Worm (Caenorhabditis elegans): ENCODE data around the gene K08D12.4.

Gene K08D12.4

ce11 chrIV:1709695-1710315, 2.7 kb downstream of the K08D12.4 start, which contains the start of the genes pbs-1 and K08D12.3:
TSS of gene pbs-1 (minus strand) at chrIV:1709745.
TSS of gene K08D12.3 (plus strand) at chrIV:1710265.
- peak; percentile 22 for TF ChIP-seq ces-1 (GFP tag; optimal IDR thresholded peaks at IDR 0.05)
- peak; percentile 55 for TF ChIP-seq mep-1 (tag; optimal IDR thresholded peaks at IDR 0.05)
- TF ChIP-seq mab-5 (tag; optimal IDR thresholded peaks at IDR 0.05) = no peak
- no peak for TF ChIP-seq sptf-1 (tag; optimal IDR thresholded peaks at IDR 0.05)
- TF ChIP-seq drap-1 (GFP tag; optimal IDR thresholded peaks at IDR 0.05) = no peak
- TF ChIP-seq nhr-237 (tag; optimal IDR thresholded peaks at IDR 0.05) = peak; percentile 30
- TF ChIP-seq lin-13 (tag; optimal IDR thresholded peaks at IDR 0.05) = peak; percentile 88
- peak; percentile 72 for TF ChIP-seq lsy-2 (tag; optimal IDR thresholded peaks at IDR 0.05)
- TF ChIP-seq zip-8 (tag; optimal IDR thresholded peaks at IDR 0.05) = no peak
- TF ChIP-seq ceh-39 (tag; optimal IDR thresholded peaks at IDR 0.05) = peak; percentile 49
- peak; percentile 64 for TF ChIP-seq pha-4 (tag; optimal IDR thresholded peaks at IDR 0.05)

- no peak for TF ChIP-seq ceh-39 (tag; optimal IDR thresholded peaks at IDR 0.05)
- TF ChIP-seq ces-1 (GFP tag; optimal IDR thresholded peaks at IDR 0.05) = no peak
- TF ChIP-seq nhr-237 (tag; optimal IDR thresholded peaks at IDR 0.05) = no peak
- TF ChIP-seq bed-3 (GFP tag; optimal IDR thresholded peaks at IDR 0.05) = no peak
- TF ChIP-seq nhr-28 (tag; optimal IDR thresholded peaks at IDR 0.05) = no peak
- TF ChIP-seq ham-2 (GFP tag; optimal IDR thresholded peaks at IDR 0.05) = no peak
- no peak for TF ChIP-seq nhr-2 (tag; optimal IDR thresholded peaks at IDR 0.05)
- no peak for TF ChIP-seq drap-1 (GFP tag; optimal IDR thresholded peaks at IDR 0.05)
- no peak for TF ChIP-seq mab-5 (tag; optimal IDR thresholded peaks at IDR 0.05)
- no peak for TF ChIP-seq nhr-76 (tag; optimal IDR thresholded peaks at IDR 0.05)
- TF ChIP-seq sem-2 (GFP tag; optimal IDR thresholded peaks at IDR 0.05) = no peak
- no peak for TF ChIP-seq hlh-1 (tag; optimal IDR thresholded peaks at IDR 0.05)
- TF ChIP-seq elt-1 (tag; optimal IDR thresholded peaks at IDR 0.05; ENCODE audit: borderline replicate concordance, insufficient read depth) = no peak
- no peak for TF ChIP-seq mls-2 (tag; optimal IDR thresholded peaks at IDR 0.05)
- TF ChIP-seq ceh-83 (GFP tag; optimal IDR thresholded peaks at IDR 0.05) = no peak
- TF ChIP-seq cnd-1 (tag; optimal IDR thresholded peaks at IDR 0.05) = no peak
- TF ChIP-seq ztf-11 (tag; optimal IDR thresholded peaks at IDR 0.05) = no peak
These were observed 3.4 kb downstream of the K08D12.4 start for ce11 chrIV:1710535-1710934.

ce11 chrIV:1711029-1711489, 4.0 kb downstream of the K08D12.4 start, which contains the start of gene rpi-2:
TSS of gene rpi-2 (plus strand) at chrIV:1711262.
- TF ChIP-seq ceh-43 (GFP tag; optimal IDR thresholded peaks at IDR 0.05) = no peak
- TF ChIP-seq lin-13 (tag; optimal IDR thresholded peaks at IDR 0.05) = no peak
- TF ChIP-seq sptf-1 (tag; optimal IDR thresholded peaks at IDR 0.05) = no peak
- no peak for TF ChIP-seq cnd-1 (tag; optimal IDR thresholded peaks at IDR 0.05)
- no peak for TF ChIP-seq M03D4.4 (tag; optimal IDR thresholded peaks at IDR 0.05)
- no peak for TF ChIP-seq lin-32 (GFP tag; optimal IDR thresholded peaks at IDR 0.05)
- no peak for TF ChIP-seq zip-8 (tag; optimal IDR thresholded peaks at IDR 0.05)
- no peak for TF ChIP-seq nhr-12 (tag; optimal IDR thresholded peaks at IDR 0.05)

- TF ChIP-seq hlh-1 (tag; optimal IDR thresholded peaks at IDR 0.05) (no peak), nhr-28 (tag; optimal IDR thresholded peaks at IDR 0.05) (no peak), ham-2 (GFP tag; optimal IDR thresholded peaks at IDR 0.05) (no peak), sem-2 (GFP tag; optimal IDR thresholded peaks at IDR 0.05) (no peak), ceh-83 (GFP tag; optimal IDR thresholded peaks at IDR 0.05) (no peak), elt-1 (tag; optimal IDR thresholded peaks at IDR 0.05; ENCODE audit: borderline replicate concordance, insufficient read depth) (no peak), nhr-2 (tag; optimal IDR thresholded peaks at IDR 0.05) (no peak), ces-1 (GFP tag; optimal IDR thresholded peaks at IDR 0.05) (no peak), nhr-76 (tag; optimal IDR thresholded peaks at IDR 0.05) (no peak), ceh-43 (GFP tag; optimal IDR thresholded peaks at IDR 0.05) (no peak), nhr-237 (tag; optimal IDR thresholded peaks at IDR 0.05) (no peak), lsy-2 (tag; optimal IDR thresholded peaks at IDR 0.05) (no peak), M03D4.4 (tag; optimal IDR thresholded peaks at IDR 0.05) (no peak)
These were observed 6.5 kb downstream of the K08D12.4 start for ce11 chrIV:1713618-1714017.

ce11 chrIV:1715705-1716104, 8.6 kb downstream of the K08D12.4 start:
- TF ChIP-seq ceh-39 (tag; optimal IDR thresholded peaks at IDR 0.05) (no peak), mab-5 (tag; optimal IDR thresholded peaks at IDR 0.05) (no peak), nhr-2 (tag; optimal IDR thresholded peaks at IDR 0.05) (no peak), cnd-1 (tag; optimal IDR thresholded peaks at IDR 0.05) (no peak)

- TF ChIP-seq lsy-2 (tag; optimal IDR thresholded peaks at IDR 0.05) (no peak), elt-1 (tag; optimal IDR thresholded peaks at IDR 0.05; ENCODE audit: borderline replicate concordance, insufficient read depth) (no peak), bed-3 (GFP tag; optimal IDR thresholded peaks at IDR 0.05) (no peak), lin-13 (tag; optimal IDR thresholded peaks at IDR 0.05) (no peak), ztf-11 (tag; optimal IDR thresholded peaks at IDR 0.05) (no peak), ceh-39 (tag; optimal IDR thresholded peaks at IDR 0.05) (no peak), ham-2 (GFP tag; optimal IDR thresholded peaks at IDR 0.05) (no peak), nhr-2 (tag; optimal IDR thresholded peaks at IDR 0.05) (no peak), unc-120 (tag; optimal IDR thresholded peaks at IDR 0.05; ENCODE audit: poor library complexity, severe bottlenecking) (no peak), mab-5 (tag; optimal IDR thresholded peaks at IDR 0.05) (no peak), nhr-237 (tag; optimal IDR thresholded peaks at IDR 0.05) (no peak)
These were observed 13.4 kb downstream of the K08D12.4 start, which contains the start of gene epic-2 for ce11 chrIV:1720474-1720873. TSS of gene epic-2 (plus strand) at chrIV:1720790.
